Worm (Caenorhabditis elegans) whole organism, young adult: ENCODE results near the gene F32A11.1.
A peak's percentile ranks its signal among the peaks of the same experiment; 100 is the strongest.

Experiments used
- B0261.1 ChIP-seq: sonication (generic microtip); optimal IDR thresholded peaks from 2 replicates; lab custom pipeline; 2016; ENCODE audit warnings: mild to moderate bottlenecking, missing genetic modification characterization, moderate library complexity, missing compliant biosample characterization
- F33H1.4 ChIP-seq: fragments of 200-800 bp; sonication (Bioruptor generic); IDR thresholded peaks from 2 replicates; pipeline ENCODE4 v1.3.6; 2022; ENCODE audit warnings: missing genetic modification reagents, missing genetic modification characterization, missing compliant biosample characterization
- T07F8.4 ChIP-seq: sonication (generic microtip); optimal IDR thresholded peaks from 2 replicates; lab custom pipeline; 2016; ENCODE audit warnings: mild to moderate bottlenecking, missing genetic modification characterization, moderate library complexity, missing compliant biosample characterization
- T26A5.8 ChIP-seq: sonication (generic microtip); optimal IDR thresholded peaks from 2 replicates; lab custom pipeline; 2016; ENCODE audit warnings: missing genetic modification characterization, missing compliant biosample characterization
- Y53G8AR.9 ChIP-seq: fragments of 200-800 bp; sonication (Bioruptor generic); conservative IDR thresholded peaks from 2 replicates; pipeline ENCODE4 v1.3.6; 2022; ENCODE audit warnings: missing genetic modification reagents, missing genetic modification characterization, missing compliant biosample characterization
- Y67H2A.10 ChIP-seq: fragments of 200-800 bp; sonication (Bioruptor generic); conservative IDR thresholded peaks from 2 replicates; pipeline ENCODE4 v1.3.6; 2022; ENCODE audit warnings: missing genetic modification reagents, missing genetic modification characterization, missing compliant biosample characterization
- Y95B8A.8 ChIP-seq: fragments of 200-800 bp; sonication (Bioruptor generic); IDR thresholded peaks from 2 replicates; pipeline ENCODE4 v1.3.6; 2022; ENCODE audit warnings: missing genetic modification reagents, missing genetic modification characterization, missing compliant biosample characterization
- ZK185.1 ChIP-seq: sonication (generic microtip); optimal IDR thresholded peaks from 2 replicates; lab custom pipeline; 2016; ENCODE audit warnings: mild to moderate bottlenecking, missing genetic modification characterization, missing compliant biosample characterization; ENCODE audit not compliant: poor library complexity, severe bottlenecking
- akir-1 ChIP-seq: fragments of 200-800 bp; sonication (Bioruptor generic); optimal IDR thresholded peaks from 2 replicates; lab custom pipeline; 2018; ENCODE audit warnings: mild to moderate bottlenecking, missing genetic modification characterization, moderate library complexity, missing compliant biosample characterization
- aptf-2 ChIP-seq: fragments of 200-800 bp; sonication (Bioruptor generic); conservative IDR thresholded peaks from 2 replicates; pipeline ENCODE4 v1.3.6; 2022; ENCODE audit warnings: missing genetic modification reagents, missing genetic modification characterization, missing compliant biosample characterization
- bed-2 ChIP-seq: fragments of 200-800 bp; sonication (Bioruptor generic); IDR thresholded peaks from 2 replicates; pipeline ENCODE4 v1.3.6; 2022; ENCODE audit warnings: missing genetic modification reagents, missing genetic modification characterization, missing compliant biosample characterization
- cebp-1 ChIP-seq, 2 experiments: fragments of 200-800 bp in 1 of 2; sonication (Bioruptor generic) in 1 of 2; sonication (generic microtip) in 1 of 2; IDR thresholded peaks in 1 of 2; optimal IDR thresholded peaks in 1 of 2; 2 replicates each; pipeline versions ENCODE4 v1.3.6 to Lab custom; 2017 to 2022; ENCODE audit warnings: missing compliant biosample characterization in 2 of 2, missing genetic modification characterization in 2 of 2, mild to moderate bottlenecking in 1 of 2, missing genetic modification reagents in 1 of 2, moderate library complexity in 1 of 2
- ceh-100 ChIP-seq: fragments of 200-800 bp; sonication (Bioruptor generic); IDR thresholded peaks from 2 replicates; pipeline ENCODE4 v1.3.6; 2022; ENCODE audit warnings: missing genetic modification reagents, missing genetic modification characterization, missing compliant biosample characterization
- ceh-27 ChIP-seq: fragments of 200-800 bp; sonication (Bioruptor generic); optimal IDR thresholded peaks from 2 replicates; lab custom pipeline; 2018; ENCODE audit warnings: mild to moderate bottlenecking, missing genetic modification characterization, moderate library complexity, missing compliant biosample characterization
- ceh-58 ChIP-seq: fragments of 200-800 bp; sonication (Bioruptor generic); IDR thresholded peaks from 2 replicates; pipeline ENCODE4 v1.3.6; 2022; ENCODE audit warnings: missing genetic modification characterization, missing compliant biosample characterization
- ceh-79 ChIP-seq: sonication (generic microtip); optimal IDR thresholded peaks from 2 replicates; lab custom pipeline; 2017; ENCODE audit warnings: mild to moderate bottlenecking, missing genetic modification characterization, missing compliant biosample characterization
- die-1 ChIP-seq: sonication (generic microtip); optimal IDR thresholded peaks from 2 replicates; lab custom pipeline; 2016; ENCODE audit warnings: missing genotype, mild to moderate bottlenecking, missing genetic modification characterization, missing compliant biosample characterization
- dox-1 ChIP-seq: fragments of 200-800 bp; sonication (Bioruptor generic); IDR thresholded peaks from 2 replicates; pipeline ENCODE4 v1.3.6; 2022; ENCODE audit warnings: missing genetic modification reagents, missing genetic modification characterization, missing compliant biosample characterization
- dpff-1 ChIP-seq: sonication (generic microtip); optimal IDR thresholded peaks from 2 replicates; lab custom pipeline; 2017; ENCODE audit warnings: mild to moderate bottlenecking, missing genetic modification characterization, missing compliant biosample characterization
- egl-44 ChIP-seq: fragments of 200-800 bp; sonication (Bioruptor generic); IDR thresholded peaks from 2 replicates; pipeline ENCODE4 v1.3.6; 2022; ENCODE audit warnings: missing genetic modification reagents, missing genetic modification characterization, missing compliant biosample characterization
- ets-4 ChIP-seq: fragments of 200-800 bp; sonication (Bioruptor generic); optimal IDR thresholded peaks from 2 replicates; lab custom pipeline; 2018; ENCODE audit warnings: mild to moderate bottlenecking, missing genetic modification characterization, missing compliant biosample characterization
- gei-17 ChIP-seq: fragments of 200-800 bp; sonication (Bioruptor generic); optimal IDR thresholded peaks from 2 replicates; lab custom pipeline; 2018; ENCODE audit warnings: mild to moderate bottlenecking, missing genetic modification characterization, missing compliant biosample characterization
- hlh-26 ChIP-seq: fragments of 200-800 bp; sonication (Bioruptor generic); conservative IDR thresholded peaks from 2 replicates; pipeline ENCODE4 v1.3.6; 2022; ENCODE audit warnings: missing genetic modification reagents, missing genetic modification characterization, missing compliant biosample characterization
- hmg-1.2 ChIP-seq: fragments of 200-800 bp; sonication (Bioruptor generic); IDR thresholded peaks from 2 replicates; pipeline ENCODE4 v1.3.6; 2022; ENCODE audit warnings: missing genetic modification reagents, missing genetic modification characterization, missing compliant biosample characterization
- hsf-1 ChIP-seq: fragments of 200-800 bp; sonication (Bioruptor generic); IDR thresholded peaks from 2 replicates; pipeline ENCODE4 v1.3.6; 2022; ENCODE audit warnings: missing genetic modification reagents, missing genetic modification characterization, missing compliant biosample characterization
- lin-35 ChIP-seq, 3 experiments: fragments of 150-350 bp in 2 of 3; sonication (generic microtip) in 1 of 3; optimal IDR thresholded peaks; 2 replicates each; lab custom pipeline; 2014 to 2018; ENCODE audit warnings: missing biosample characterization in 3 of 3, missing genetic modification characterization in 3 of 3, missing genetic modification reagents in 3 of 3
- lin-54 ChIP-seq: fragments of 200-800 bp; sonication (Bioruptor generic); optimal IDR thresholded peaks from 2 replicates; lab custom pipeline; 2018; ENCODE audit warnings: mild to moderate bottlenecking, missing genetic modification characterization, missing compliant biosample characterization
- lir-1 ChIP-seq: fragments of 200-800 bp; sonication (Bioruptor generic); conservative IDR thresholded peaks from 2 replicates; pipeline ENCODE4 v1.3.6; 2022; ENCODE audit warnings: missing genetic modification reagents, missing genetic modification characterization, missing compliant biosample characterization
- lsl-1 ChIP-seq: fragments of 200-800 bp; sonication (Bioruptor generic); optimal IDR thresholded peaks from 2 replicates; lab custom pipeline; 2018; ENCODE audit warnings: mild to moderate bottlenecking, missing genetic modification characterization, moderate library complexity, missing compliant biosample characterization
- mel-28 ChIP-seq: sonication (generic microtip); optimal IDR thresholded peaks from 2 replicates; lab custom pipeline; 2016; ENCODE audit warnings: borderline replicate concordance, mild to moderate bottlenecking, missing genetic modification characterization, missing compliant biosample characterization
- mes-4 ChIP-seq: sonication (generic microtip); optimal IDR thresholded peaks from 2 replicates; lab custom pipeline; 2016; ENCODE audit warnings: missing genotype, missing genetic modification characterization, missing compliant biosample characterization
- nfya-1 ChIP-seq: sonication (generic microtip); optimal IDR thresholded peaks from 2 replicates; lab custom pipeline; 2017; ENCODE audit warnings: antibody characterized with exemption, missing compliant biosample characterization, missing genetic modification characterization, borderline replicate concordance; ENCODE audit not compliant: insufficient read depth
- nhr-80 ChIP-seq: sonication (generic microtip); optimal IDR thresholded peaks from 2 replicates; lab custom pipeline; 2016; ENCODE audit warnings: missing genetic modification characterization, missing compliant biosample characterization
- nhr-90 ChIP-seq: sonication (generic microtip); optimal IDR thresholded peaks from 2 replicates; lab custom pipeline; 2016; ENCODE audit warnings: missing genotype, mild to moderate bottlenecking, missing genetic modification characterization, missing compliant biosample characterization
- pha-4 ChIP-seq: fragments of 150-350 bp; sonication (generic microtip); optimal IDR thresholded peaks from 2 replicates; lab custom pipeline; 2014; ENCODE audit warnings: missing biosample characterization, missing genetic modification reagents, missing genetic modification characterization
- snpc-1.1 ChIP-seq: sonication (generic microtip); optimal IDR thresholded peaks from 2 replicates; lab custom pipeline; 2017; ENCODE audit warnings: missing genetic modification characterization, mild to moderate bottlenecking, missing compliant biosample characterization, antibody characterized with exemption, moderate library complexity, missing genotype, missing genetic modification reagents; ENCODE audit not compliant: insufficient read depth
- snpc-3.4 ChIP-seq: sonication (generic microtip); optimal IDR thresholded peaks from 2 replicates; lab custom pipeline; 2017; ENCODE audit warnings: missing genetic modification characterization, mild to moderate bottlenecking, missing compliant biosample characterization, antibody characterized with exemption, moderate library complexity, missing genotype, missing genetic modification reagents
- tbp1 ChIP-seq: fragments of 200-800 bp; sonication (Bioruptor generic); optimal IDR thresholded peaks from 2 replicates; lab custom pipeline; 2018; ENCODE audit warnings: mild to moderate bottlenecking, missing genetic modification characterization, missing compliant biosample characterization
- zim-3 ChIP-seq: sonication (generic microtip); optimal IDR thresholded peaks from 2 replicates; lab custom pipeline; 2017; ENCODE audit warnings: mild to moderate bottlenecking, missing genetic modification characterization, moderate library complexity, missing compliant biosample characterization
- ztf-22 ChIP-seq: fragments of 200-800 bp; sonication (Bioruptor generic); optimal IDR thresholded peaks from 2 replicates; lab custom pipeline; 2018; ENCODE audit warnings: mild to moderate bottlenecking, missing genetic modification characterization, moderate library complexity, missing compliant biosample characterization
- ztf-28 ChIP-seq: fragments of 200-800 bp; sonication (Bioruptor generic); IDR thresholded peaks from 2 replicates; pipeline ENCODE4 v1.3.6; 2022; ENCODE audit warnings: missing genetic modification reagents, missing genetic modification characterization, missing compliant biosample characterization
- ztf-6 ChIP-seq: fragments of 200-800 bp; sonication (Bioruptor generic); IDR thresholded peaks from 2 replicates; pipeline ENCODE4 v1.3.6; 2022; ENCODE audit warnings: missing genetic modification reagents, missing genetic modification characterization, missing compliant biosample characterization

Gene F32A11.1

ce11 chrII:13195163-13195562 lies 38.0 kb downstream of the F32A11.1 start, which contains the start of gene lec-1 (continued):
- TF ChIP-seq dox-1 (GFP tag; lab: Robert Waterston, UW) = peak; percentile 55; the same call in 1 of the 2 replicates
- no peak for TF ChIP-seq bed-2 (GFP tag; lab: Robert Waterston, UW)
- TF ChIP-seq ceh-79 (tag; lab: Kevin White, UChicago) = no peak
- no peak for TF ChIP-seq F33H1.4 (GFP tag; lab: Robert Waterston, UW)
- TF ChIP-seq T07F8.4 (tag; lab: Kevin White, UChicago) = no peak
- TF ChIP-seq pha-4 (tag; lab: Kevin White, UChicago) = peak; percentile 41
- no peak for TF ChIP-seq snpc-3.4 (tag; lab: Kevin White, UChicago)
- peak; percentile 1 for TF ChIP-seq lin-54
- no peak for TF ChIP-seq zim-3 (tag; lab: Kevin White, UChicago)
- TF ChIP-seq ZK185.1 (tag; lab: Kevin White, UChicago) = peak; percentile 12
- no peak for TF ChIP-seq dpff-1 (tag; lab: Kevin White, UChicago)
- no peak for TF ChIP-seq cebp-1 (GFP tag; IDR thresholded peaks at IDR 0.05; lab: Robert Waterston, UW)
- TF ChIP-seq cebp-1 (tag; optimal IDR thresholded peaks at IDR 0.05; lab: Kevin White, UChicago) = peak; percentile 55
- TF ChIP-seq lir-1 (GFP tag; lab: Robert Waterston, UW) = no peak
- TF ChIP-seq gei-17 (GFP tag; lab: Kevin White, UChicago) = no peak
- no peak for TF ChIP-seq ceh-27 (GFP tag; lab: Kevin White, UChicago)
- TF ChIP-seq lin-35 (GFP tag; optimal IDR thresholded peaks at IDR 0.05; lab: Kevin White, UChicago) = peak in 1 of 3 experiments; percentile 16
- TF ChIP-seq hsf-1 (GFP tag; lab: Robert Waterston, UW) = no peak
- no peak for TF ChIP-seq nfya-1
- TF ChIP-seq Y67H2A.10 (GFP tag; lab: Robert Waterston, UW) = no peak
- TF ChIP-seq nhr-90 (tag; lab: Kevin White, UChicago) = no peak
- no peak for TF ChIP-seq Y95B8A.8
- TF ChIP-seq nhr-80 (tag; lab: Kevin White, UChicago) = peak; percentile 77
- TF ChIP-seq hlh-26 (GFP tag; lab: Robert Waterston, UW) = no peak
- no peak for TF ChIP-seq akir-1 (GFP tag; lab: Kevin White, UChicago)
- TF ChIP-seq lsl-1 (GFP tag; lab: Kevin White, UChicago) = no peak
- no peak for TF ChIP-seq T26A5.8 (tag; lab: Kevin White, UChicago)
- no peak for TF ChIP-seq ztf-6 (GFP tag; lab: Robert Waterston, UW)
- TF ChIP-seq hmg-1.2 (GFP tag; lab: Robert Waterston, UW) = peak; percentile 79; the same call in 1 of the 2 replicates
- no peak for TF ChIP-seq ets-4 (GFP tag; lab: Kevin White, UChicago)
- no peak for TF ChIP-seq ceh-100 (GFP tag; lab: Robert Waterston, UW)
- TF ChIP-seq die-1 (tag; lab: Kevin White, UChicago) = no peak
- no peak for TF ChIP-seq ztf-28 (GFP tag; lab: Robert Waterston, UW)
- no peak for TF ChIP-seq egl-44
- TF ChIP-seq mel-28 (tag; lab: Kevin White, UChicago) = no peak
- no peak for TF ChIP-seq ceh-58 (GFP tag; lab: Robert Waterston, UW)

- TF ChIP-seq aptf-2 (GFP tag; lab: Robert Waterston, UW) = no peak
- peak; percentile 3 for TF ChIP-seq snpc-1.1 (tag; lab: Kevin White, UChicago)
- TF ChIP-seq mes-4 (tag; lab: Kevin White, UChicago) = no peak
- 0 out of 2 replicates have a peak, but pooled peaks have one; percentile 7 for TF ChIP-seq Y53G8AR.9 (GFP tag; lab: Robert Waterston, UW)
- no peak for TF ChIP-seq B0261.1
- no peak for TF ChIP-seq ztf-22 (GFP tag; lab: Kevin White, UChicago)
- no peak for TF ChIP-seq tbp1
- no peak for TF ChIP-seq ztf-28 (GFP tag; lab: Robert Waterston, UW)
- TF ChIP-seq, all 124 proteins: peak for 2
These were observed 38.7 kb downstream of the F32A11.1 start for ce11 chrII:13195706-13196417.
